Worm (Caenorhabditis elegans) whole organism, midembryonic: Measurements from ENCODE around the gene pigm-1.

Source experiments
- klf-2 ChIP-seq: fragments of 200-800 bp; sonication (Bioruptor generic); conservative IDR thresholded peaks from 2 replicates; pipeline ENCODE4 v1.3.6; 2022; ENCODE audit warnings: missing genetic modification reagents, missing genetic modification characterization, missing compliant biosample characterization
- med-1 ChIP-seq: sonication (generic microtip); optimal IDR thresholded peaks from 2 replicates; lab custom pipeline; 2017; ENCODE audit warnings: missing genetic modification characterization, mild to moderate bottlenecking, missing compliant biosample characterization, antibody characterized with exemption, missing genetic modification reagents; ENCODE audit not compliant: insufficient read depth

- TF ChIP-seq med-1 (no peak), klf-2 (GFP tag; lab: Robert Waterston, UW) (no peak)
These were observed 40.9 kb upstream of the pigm-1 start for ce11 chrII:11307332-11307731.
